Worm (Caenorhabditis elegans) whole organism, L2 larva: ENCODE data around the gene fat-5.

ENCODE experiments used
- egl-27 ChIP-seq: sonication (generic microtip); optimal IDR thresholded peaks from 3 replicates; lab custom pipeline; 2017; ENCODE audit warnings: missing biosample characterization, missing genetic modification reagents, missing genetic modification characterization
- elt-1 ChIP-seq: fragments of 150-350 bp; optimal IDR thresholded peaks from 2 replicates; lab custom pipeline; 2014; ENCODE audit warnings: missing biosample characterization, missing genetic modification characterization
- lin-39 ChIP-seq: fragments of 150-350 bp; optimal IDR thresholded peaks from 2 replicates; lab custom pipeline; 2014; ENCODE audit warnings: missing biosample characterization, missing genetic modification reagents, missing genetic modification characterization
- mab-5 ChIP-seq: fragments of 150-350 bp; optimal IDR thresholded peaks from 2 replicates; lab custom pipeline; 2014; ENCODE audit warnings: missing biosample characterization, missing genetic modification characterization
- mbf-1 ChIP-seq: sonication (generic microtip); optimal IDR thresholded peaks from 2 replicates; lab custom pipeline; 2017; ENCODE audit warnings: missing biosample characterization, missing genetic modification characterization
- mdl-1 ChIP-seq, 2 experiments: fragments of 150-350 bp in 1 of 2; sonication (generic microtip) in 1 of 2; optimal IDR thresholded peaks; 2 replicates each; lab custom pipeline; 2017; ENCODE audit warnings: missing biosample characterization in 2 of 2, missing genetic modification characterization in 2 of 2
- nhr-11 ChIP-seq: fragments of 150-350 bp; optimal IDR thresholded peaks from 2 replicates; lab custom pipeline; 2014; ENCODE audit warnings: missing biosample characterization, missing genetic modification characterization
- nhr-12 ChIP-seq: fragments of 150-350 bp; optimal IDR thresholded peaks from 2 replicates; lab custom pipeline; 2014; ENCODE audit warnings: missing biosample characterization, missing genetic modification characterization
- nhr-23 ChIP-seq: fragments of 150-350 bp; optimal IDR thresholded peaks from 2 replicates; lab custom pipeline; 2014; ENCODE audit warnings: missing biosample characterization, missing genetic modification reagents, missing genetic modification characterization
- nhr-25 ChIP-seq: fragments of 150-350 bp; sonication (generic microtip); optimal IDR thresholded peaks from 3 replicates; lab custom pipeline; 2014; ENCODE audit warnings: missing biosample characterization, missing genetic modification characterization
- skn-1 ChIP-seq: sonication (generic microtip); optimal IDR thresholded peaks from 2 replicates; lab custom pipeline; 2017; ENCODE audit warnings: missing biosample characterization, missing genetic modification characterization
- sma-9 ChIP-seq, 2 experiments: fragments of 150-350 bp in 1 of 2; sonication (generic microtip) in 1 of 2; optimal IDR thresholded peaks; 2 replicates each; lab custom pipeline; 2014 to 2016; ENCODE audit warnings: missing genetic modification characterization in 2 of 2, mild to moderate bottlenecking in 1 of 2, missing biosample characterization in 1 of 2, missing compliant biosample characterization in 1 of 2, missing genetic modification reagents in 1 of 2, moderate library complexity in 1 of 2
- snpc-4 ChIP-seq: fragments of 150-350 bp; optimal IDR thresholded peaks from 2 replicates; lab custom pipeline; 2014; ENCODE audit warnings: missing biosample characterization, missing genetic modification characterization
- unc-62 ChIP-seq: fragments of 150-350 bp; optimal IDR thresholded peaks from 2 replicates; lab custom pipeline; 2014; ENCODE audit warnings: missing biosample characterization, missing genetic modification reagents, missing genetic modification characterization

ce11 chrV:17676553-17676952, 48.3 kb upstream of the fat-5 start, which contains the start of gene str-92:
- no peak for TF ChIP-seq mdl-1 (tag; optimal IDR thresholded peaks at IDR 0.05; lab: Kevin White, UChicago)
- no peak for TF ChIP-seq nhr-25 (tag; lab: Kevin White, UChicago)
- no peak for TF ChIP-seq mab-5 (tag; lab: Kevin White, UChicago)
- no peak for TF ChIP-seq unc-62
- TF ChIP-seq nhr-11 (tag; lab: Kevin White, UChicago) = no peak
- TF ChIP-seq lin-39 = no peak
- TF ChIP-seq sma-9 (GFP tag; optimal IDR thresholded peaks at IDR 0.05; lab: Kevin White, UChicago) = no peak
- no peak for TF ChIP-seq sma-9 (tag; optimal IDR thresholded peaks at IDR 0.05; lab: Kevin White, UChicago)
- no peak for TF ChIP-seq egl-27 (tag; lab: Kevin White, UChicago)
- TF ChIP-seq nhr-12 (tag; lab: Kevin White, UChicago) = no peak
- no peak for TF ChIP-seq snpc-4
- TF ChIP-seq skn-1 (tag; lab: Kevin White, UChicago) = no peak
- TF ChIP-seq nhr-23 (tag; lab: Kevin White, UChicago) = no peak
- no peak for TF ChIP-seq elt-1 (tag; lab: Kevin White, UChicago)
- TF ChIP-seq mbf-1 (tag; lab: Kevin White, UChicago) = no peak
